Fruit fly (Drosophila melanogaster) Kc167 (cell line): Measurements from ENCODE around the gene sip3.

ENCODE experiments used
- Myc ChIP-seq: fragments of >200 bp; optimal IDR thresholded peaks from 2 replicates; lab custom pipeline; 2017; ENCODE audit warnings: missing external identifiers
- insv ChIP-seq: fragments of >200 bp; optimal IDR thresholded peaks from 3 replicates; lab custom pipeline; 2018; ENCODE audit warnings: missing external identifiers
- psq ChIP-seq: fragments of >200 bp; optimal IDR thresholded peaks from 2 replicates; lab custom pipeline; 2017; ENCODE audit warnings: missing external identifiers

DNA sequence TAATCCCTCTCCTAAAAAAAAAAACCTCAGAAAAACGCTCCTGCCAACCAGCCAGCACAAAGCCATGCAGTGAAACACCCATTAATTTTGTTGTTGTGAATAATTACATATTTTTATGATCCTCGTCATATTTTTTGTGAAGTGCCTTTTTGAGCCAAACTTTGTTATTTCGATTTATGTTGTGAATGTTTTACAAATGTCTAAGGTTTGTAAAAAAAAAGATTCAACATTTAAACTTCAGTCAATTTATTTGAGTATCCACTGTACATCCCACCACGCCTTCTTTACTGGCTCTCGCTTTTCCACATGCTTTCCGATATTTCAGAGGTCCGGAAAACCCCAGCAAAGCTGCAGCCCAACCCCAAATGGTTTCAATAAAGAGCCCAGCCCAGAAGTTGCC lies 47.9 kb upstream of the sip3 start:
- TF ChIP-seq Myc (lab: Kevin White, UChicago) (no peak), psq (lab: Kevin White, UChicago) (no peak), insv (lab: Kevin White, UChicago) (no peak)
